Fruit fly (Drosophila melanogaster) whole organism, embryonic: Measurements from ENCODE around the gene CG42553.

ENCODE experiments used
- Asciz ChIP-seq: fragments of 200-800 bp; sonication (Bioruptor generic); optimal IDR thresholded peaks from 2 replicates; lab custom pipeline; 2017; ENCODE audit warnings: missing biosample characterization, mild to moderate bottlenecking, missing genetic modification characterization, missing genetic modification reagents
- Awh ChIP-seq: fragments of 200-800 bp; sonication (Bioruptor generic); IDR thresholded peaks from 2 replicates; pipeline ENCODE4, ENCODE4 v1.3.6; 2022; ENCODE audit warnings: missing biosample characterization, missing genetic modification characterization
- Blimp-1 ChIP-seq: fragments of 200-800 bp; sonication (Bioruptor generic); optimal IDR thresholded peaks from 3 replicates; lab custom pipeline; 2018; ENCODE audit warnings: missing biosample characterization, missing genetic modification characterization, mild to moderate bottlenecking, moderate library complexity, missing genetic modification reagents
- Bteb2 ChIP-seq: fragments of 200-800 bp; sonication (Bioruptor generic); optimal IDR thresholded peaks from 2 replicates; lab custom pipeline; 2016; ENCODE audit warnings: missing biosample characterization, missing genetic modification characterization
- CG10565 ChIP-seq: fragments of 200-800 bp; sonication (Bioruptor generic); optimal IDR thresholded peaks from 3 replicates; lab custom pipeline; 2016; ENCODE audit warnings: missing biosample characterization, mild to moderate bottlenecking, missing genetic modification characterization
- CG12236 ChIP-seq: fragments of 200-800 bp; sonication (Bioruptor generic); optimal IDR thresholded peaks from 2 replicates; lab custom pipeline; 2016; ENCODE audit warnings: missing biosample characterization, missing genetic modification characterization
- CG1233 ChIP-seq: fragments of 200-800 bp; sonication (Bioruptor generic); optimal IDR thresholded peaks from 4 replicates; lab custom pipeline; 2018; ENCODE audit warnings: missing biosample characterization, mild to moderate bottlenecking, missing genetic modification characterization
- CG12659 ChIP-seq: fragments of 200-800 bp; sonication (Bioruptor generic); optimal IDR thresholded peaks from 3 replicates; lab custom pipeline; 2017; ENCODE audit warnings: mild to moderate bottlenecking, missing biosample characterization, missing genetic modification reagents, missing genetic modification characterization
- CG12769 ChIP-seq: fragments of 200-800 bp; sonication (Bioruptor generic); optimal IDR thresholded peaks from 2 replicates; lab custom pipeline; 2019; ENCODE audit warnings: missing biosample characterization, mild to moderate bottlenecking, missing genetic modification characterization, moderate library complexity
- CG13424 ChIP-seq: fragments of 200-800 bp; sonication (Bioruptor generic); optimal IDR thresholded peaks from 2 replicates; lab custom pipeline; 2019; ENCODE audit warnings: missing biosample characterization, mild to moderate bottlenecking, missing genetic modification characterization, moderate library complexity
- CG13624 ChIP-seq: fragments of 200-800 bp; sonication (Bioruptor generic); optimal IDR thresholded peaks from 2 replicates; lab custom pipeline; 2016; ENCODE audit warnings: missing biosample characterization, missing genetic modification characterization
- CG14667 ChIP-seq: fragments of 200-800 bp; sonication (Bioruptor generic); IDR thresholded peaks from 2 replicates; pipeline ENCODE4 v1.3.6; 2022; ENCODE audit warnings: missing biosample characterization, missing genetic modification characterization
- CG14860 ChIP-seq: fragments of 200-800 bp; sonication (Bioruptor generic); IDR thresholded peaks from 3 replicates; pipeline ENCODE4 v1.3.6; 2022; ENCODE audit warnings: missing biosample characterization, missing genetic modification characterization; ENCODE audit not compliant: partially characterized antibody
- CG1603 ChIP-seq: fragments of 200-800 bp; sonication (Bioruptor generic); optimal IDR thresholded peaks from 2 replicates; lab custom pipeline; 2019; ENCODE audit warnings: missing biosample characterization, mild to moderate bottlenecking, missing genetic modification characterization, moderate library complexity
- CG1792 ChIP-seq: fragments of 200-800 bp; sonication (Bioruptor generic); optimal IDR thresholded peaks from 2 replicates; lab custom pipeline; 2016; ENCODE audit warnings: missing biosample characterization, missing genetic modification characterization
- CG18011 ChIP-seq: fragments of 200-800 bp; sonication (Bioruptor generic); optimal IDR thresholded peaks from 2 replicates; lab custom pipeline; 2017; ENCODE audit warnings: missing biosample characterization, missing genetic modification characterization, mild to moderate bottlenecking, moderate library complexity, missing genotype
- CG2712 ChIP-seq: fragments of 200-800 bp; optimal IDR thresholded peaks from 3 replicates; lab custom pipeline; 2019; ENCODE audit warnings: missing biosample characterization, mild to moderate bottlenecking, missing genetic modification characterization, moderate library complexity
- CG3163 ChIP-seq: fragments of 200-800 bp; sonication (Bioruptor generic); optimal IDR thresholded peaks from 3 replicates; lab custom pipeline; 2016; ENCODE audit warnings: missing biosample characterization, missing genetic modification characterization
- CG3726 ChIP-seq: fragments of 200-800 bp; sonication (Bioruptor generic); IDR thresholded peaks from 3 replicates; pipeline ENCODE4, ENCODE4 v1.3.6; 2022; ENCODE audit warnings: missing biosample characterization, missing genetic modification characterization
- CG4730 ChIP-seq: fragments of 200-800 bp; sonication (Bioruptor generic); IDR thresholded peaks from 2 replicates; pipeline ENCODE4 v1.3.6; 2022; ENCODE audit warnings: missing biosample characterization, missing genetic modification characterization
- CG6689 ChIP-seq: fragments of 200-800 bp; sonication (Bioruptor generic); IDR thresholded peaks from 2 replicates; pipeline ENCODE4 v1.3.6; 2022; ENCODE audit warnings: missing biosample characterization, missing genetic modification characterization
- CG7372 ChIP-seq: fragments of 200-800 bp; sonication (Bioruptor generic); IDR thresholded peaks from 2 replicates; pipeline ENCODE4 v1.3.6; 2022; ENCODE audit warnings: missing biosample characterization, missing genetic modification characterization
- CG7987 ChIP-seq: fragments of 200-800 bp; sonication (Bioruptor generic); optimal IDR thresholded peaks from 2 replicates; lab custom pipeline; 2018; ENCODE audit warnings: missing biosample characterization, mild to moderate bottlenecking, missing genetic modification characterization, moderate library complexity
- E2f2 ChIP-seq: fragments of 200-800 bp; sonication (Bioruptor generic); IDR thresholded peaks from 2 replicates; pipeline ENCODE4 v1.3.6; 2022; ENCODE audit warnings: missing biosample characterization, missing genetic modification characterization
- Kr ChIP-seq: fragments of 200-800 bp; sonication (Bioruptor generic); optimal IDR thresholded peaks from 2 replicates; lab custom pipeline; 2017; ENCODE audit warnings: missing biosample characterization, mild to moderate bottlenecking, missing genetic modification characterization
- Mrtf ChIP-seq: fragments of 200-800 bp; sonication (Bioruptor generic); IDR thresholded peaks from 3 replicates; pipeline ENCODE4 v1.3.6; 2022; ENCODE audit warnings: missing biosample characterization, missing genetic modification characterization
- NFAT ChIP-seq: fragments of 200-800 bp; sonication (Bioruptor generic); IDR thresholded peaks from 2 replicates; pipeline ENCODE4 v1.3.6; 2022; ENCODE audit warnings: missing biosample characterization, missing genetic modification characterization
- abd-A ChIP-seq: fragments of 200-800 bp; sonication (Bioruptor generic); optimal IDR thresholded peaks from 3 replicates; lab custom pipeline; 2019; ENCODE audit warnings: missing biosample characterization, mild to moderate bottlenecking, missing genetic modification characterization, moderate library complexity
- ase ChIP-seq: fragments of 200-800 bp; sonication (Bioruptor generic); IDR thresholded peaks from 3 replicates; pipeline ENCODE4 v1.3.6; 2022; ENCODE audit warnings: missing biosample characterization, missing genetic modification characterization
- bab2 ChIP-seq: fragments of 200-800 bp; sonication (Bioruptor generic); optimal IDR thresholded peaks from 2 replicates; lab custom pipeline; 2016; ENCODE audit warnings: missing biosample characterization, missing genetic modification characterization
- chm ChIP-seq: fragments of 200-800 bp; sonication (Bioruptor generic); IDR thresholded peaks from 2 replicates; pipeline ENCODE4 v1.3.6; 2022; ENCODE audit warnings: missing biosample characterization, missing genetic modification characterization
- disco-r ChIP-seq: fragments of 200-800 bp; sonication (Bioruptor generic); optimal IDR thresholded peaks from 2 replicates; lab custom pipeline; 2016; ENCODE audit warnings: missing biosample characterization, missing genetic modification characterization
- dm ChIP-seq: fragments of 200-800 bp; sonication (Bioruptor generic); optimal IDR thresholded peaks from 3 replicates; lab custom pipeline; 2016; ENCODE audit warnings: missing biosample characterization, missing genetic modification characterization
- dmrt11E ChIP-seq: fragments of 200-800 bp; sonication (Bioruptor generic); optimal IDR thresholded peaks from 3 replicates; lab custom pipeline; 2018; ENCODE audit warnings: missing biosample characterization, mild to moderate bottlenecking, missing genetic modification characterization, moderate library complexity
- en ChIP-seq: fragments of 200-800 bp; sonication (Bioruptor generic); optimal IDR thresholded peaks from 2 replicates; lab custom pipeline; 2016; ENCODE audit warnings: missing biosample characterization, missing genetic modification characterization
- exex ChIP-seq: fragments of 200-800 bp; sonication (Bioruptor generic); optimal IDR thresholded peaks from 4 replicates; lab custom pipeline; 2018; ENCODE audit warnings: missing biosample characterization, mild to moderate bottlenecking, missing genetic modification characterization, moderate library complexity
- gcm ChIP-seq: fragments of 200-800 bp; sonication (Bioruptor generic); optimal IDR thresholded peaks from 2 replicates; lab custom pipeline; 2019; ENCODE audit warnings: missing biosample characterization, mild to moderate bottlenecking, missing genetic modification characterization, moderate library complexity
- gcm2 ChIP-seq: fragments of 200-800 bp; sonication (Bioruptor generic); optimal IDR thresholded peaks from 2 replicates; lab custom pipeline; 2016; ENCODE audit warnings: missing biosample characterization, missing genetic modification characterization
- ham ChIP-seq: fragments of 200-800 bp; sonication (Bioruptor generic); IDR thresholded peaks from 2 replicates; pipeline ENCODE4 v1.3.6; 2022; ENCODE audit warnings: missing biosample characterization, missing genetic modification characterization
- hbn ChIP-seq: fragments of 200-800 bp; sonication (Bioruptor generic); IDR thresholded peaks from 2 replicates; pipeline ENCODE4 v1.3.6; 2022; ENCODE audit warnings: missing biosample characterization, missing genetic modification characterization; ENCODE audit not compliant: partially characterized antibody
- hkb ChIP-seq, 2 experiments: fragments of 200-800 bp in 1 of 2; fragments of >200 bp in 1 of 2; sonication (Bioruptor generic) in 1 of 2; IDR thresholded peaks in 1 of 2; optimal IDR thresholded peaks in 1 of 2; 2 replicates each; pipeline versions ENCODE4 v1.3.6 to Lab custom; 2017 to 2022; ENCODE audit warnings: missing biosample characterization in 1 of 2, missing genetic modification characterization in 1 of 2
- kah ChIP-seq: fragments of 200-800 bp; sonication (Bioruptor generic); optimal IDR thresholded peaks from 2 replicates; lab custom pipeline; 2018; ENCODE audit warnings: missing biosample characterization, mild to moderate bottlenecking, missing genetic modification characterization
- kni ChIP-seq: fragments of 200-800 bp; sonication (Bioruptor generic); optimal IDR thresholded peaks from 3 replicates; lab custom pipeline; 2017; ENCODE audit warnings: mild to moderate bottlenecking, missing biosample characterization, missing genetic modification reagents, missing genetic modification characterization
- mirr ChIP-seq: fragments of 200-800 bp; sonication (Bioruptor generic); optimal IDR thresholded peaks from 3 replicates; lab custom pipeline; 2018; ENCODE audit warnings: missing biosample characterization, mild to moderate bottlenecking, missing genetic modification characterization
- oc ChIP-seq: fragments of 200-800 bp; sonication (Bioruptor generic); optimal IDR thresholded peaks from 2 replicates; lab custom pipeline; 2018; ENCODE audit warnings: missing biosample characterization, mild to moderate bottlenecking, missing genetic modification characterization, moderate library complexity
- p53 ChIP-seq: fragments of 200-800 bp; sonication (Bioruptor generic); optimal IDR thresholded peaks from 2 replicates; lab custom pipeline; 2016; ENCODE audit warnings: missing biosample characterization, missing genetic modification characterization
- pan ChIP-seq, 4 experiments: fragments of >200 bp in 3 of 4; fragments of 200-800 bp in 1 of 4; sonication (Bioruptor generic) in 1 of 4; optimal IDR thresholded peaks in 3 of 4; IDR thresholded peaks in 1 of 4; 2 replicates each; pipeline versions ENCODE4 v1.3.6 to Lab custom; 2017 to 2022; ENCODE audit warnings: missing biosample characterization in 2 of 4, missing genetic modification characterization in 2 of 4, mixed read lengths in 1 of 4
- slp2 ChIP-seq: fragments of 200-800 bp; sonication (Bioruptor generic); optimal IDR thresholded peaks from 2 replicates; lab custom pipeline; 2016; ENCODE audit warnings: missing biosample characterization, missing genetic modification characterization
- twi ChIP-seq: fragments of 200-800 bp; optimal IDR thresholded peaks from 2 replicates; lab custom pipeline; 2019; ENCODE audit warnings: missing biosample characterization, mild to moderate bottlenecking, missing genetic modification characterization, moderate library complexity
- zfh1 ChIP-seq: fragments of 200-800 bp; sonication (Bioruptor generic); IDR thresholded peaks from 3 replicates; pipeline ENCODE4 v1.3.6; 2022; ENCODE audit warnings: missing biosample characterization, missing genetic modification characterization

Gene CG42553

DNA sequence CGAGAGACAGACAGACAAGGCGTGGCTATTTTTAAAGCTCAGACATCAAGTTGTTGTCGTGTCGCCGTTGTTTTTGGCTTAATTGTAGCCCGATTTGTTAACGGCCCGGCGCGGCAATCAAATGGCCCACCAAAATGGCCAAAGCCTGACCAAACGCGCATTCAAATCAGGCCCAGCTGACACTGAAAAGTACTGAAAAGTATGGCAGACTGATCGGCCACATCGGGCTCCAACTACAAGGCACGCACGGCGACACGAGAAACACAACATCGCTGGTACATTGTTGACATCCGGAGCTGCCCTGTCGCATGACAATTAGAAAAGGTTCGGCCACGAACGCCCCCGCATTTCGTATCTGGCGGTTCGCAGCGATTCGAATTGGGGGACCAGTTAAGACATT is 22.1 kb upstream of the CG42553 start (continued):
- no peak for TF ChIP-seq oc (tag; lab: Kevin White, UChicago)
- no peak for TF ChIP-seq CG1792 (GFP tag; lab: Kevin White, UChicago)
- TF ChIP-seq CG12769 (tag; lab: Kevin White, UChicago), result peak; percentile 17
- TF ChIP-seq CG2712, result no peak
- no peak for TF ChIP-seq Blimp-1
- TF ChIP-seq CG6689 (GFP tag; lab: Robert Waterston, UW), result no peak
- TF ChIP-seq gcm (GFP tag; lab: Kevin White, UChicago), result no peak
- no peak for TF ChIP-seq dm (GFP tag; lab: Kevin White, UChicago)
- no peak for TF ChIP-seq hkb (optimal IDR thresholded peaks at IDR 0.05; lab: Kevin White, UChicago)
- TF ChIP-seq hkb (GFP tag; IDR thresholded peaks at IDR 0.05; lab: Robert Waterston, UW), result no peak
- TF ChIP-seq abd-A, result peak; percentile 64
- no peak for TF ChIP-seq CG10565 (GFP tag; lab: Kevin White, UChicago)
- TF ChIP-seq Asciz, result no peak
- TF ChIP-seq kni (GFP tag; lab: Kevin White, UChicago), result peak; percentile 87
- no peak for TF ChIP-seq CG13624 (GFP tag; lab: Kevin White, UChicago)
- TF ChIP-seq CG12236 (GFP tag; lab: Kevin White, UChicago), result no peak
- no peak for TF ChIP-seq slp2 (GFP tag; lab: Kevin White, UChicago)
- no peak for TF ChIP-seq NFAT (GFP tag; lab: Robert Waterston, UW)
- no peak for TF ChIP-seq E2f2 (GFP tag; lab: Robert Waterston, UW)
- no peak for TF ChIP-seq CG14860 (GFP tag; lab: Robert Waterston, UW)
- TF ChIP-seq CG14667 (GFP tag; lab: Robert Waterston, UW), result no peak
- no peak for TF ChIP-seq CG18011 (GFP tag; lab: Kevin White, UChicago)
- TF ChIP-seq disco-r (GFP tag; lab: Kevin White, UChicago), result no peak
- no peak for TF ChIP-seq exex (tag; lab: Kevin White, UChicago)
- no peak for TF ChIP-seq hbn (GFP tag; lab: Robert Waterston, UW)
- TF ChIP-seq Kr, result no peak
- no peak for TF ChIP-seq CG12659 (GFP tag; lab: Kevin White, UChicago)
- no peak for TF ChIP-seq gcm2 (GFP tag; lab: Kevin White, UChicago)
- no peak for TF ChIP-seq twi (tag; lab: Kevin White, UChicago)
- 0 out of 2 replicates have a peak, but pooled peaks have one; percentile 6 for TF ChIP-seq Awh (GFP tag; lab: Robert Waterston, UW)
- no peak for TF ChIP-seq en (GFP tag; lab: Kevin White, UChicago)
- TF ChIP-seq Mrtf (GFP tag; lab: Robert Waterston, UW), result no peak
- no peak for TF ChIP-seq CG4730 (GFP tag; lab: Robert Waterston, UW)
- TF ChIP-seq mirr (GFP tag; lab: Kevin White, UChicago), result peak; percentile 63
- no peak for TF ChIP-seq ham (GFP tag; lab: Robert Waterston, UW)
- TF ChIP-seq dmrt11E (tag; lab: Kevin White, UChicago), result no peak
- TF ChIP-seq CG3726, result no peak
- TF ChIP-seq CG7987, result no peak
- no peak for TF ChIP-seq CG1233 (GFP tag; lab: Kevin White, UChicago)
- TF ChIP-seq Bteb2 (GFP tag; lab: Kevin White, UChicago), result no peak
- TF ChIP-seq pan (optimal IDR thresholded peaks at IDR 0.05; lab: Kevin White, UChicago), result no peak
- no peak for TF ChIP-seq pan (GFP tag; optimal IDR thresholded peaks at IDR 0.05 in 1 of 2, IDR thresholded peaks at IDR 0.05 in 1 of 2)
- TF ChIP-seq zfh1 (GFP tag; lab: Robert Waterston, UW), result 0 out of 3 replicates have a peak, but pooled peaks have one; percentile 31
- no peak for TF ChIP-seq CG3163 (GFP tag; lab: Kevin White, UChicago)
- no peak for TF ChIP-seq CG1603 (tag; lab: Kevin White, UChicago)
- no peak for TF ChIP-seq bab2 (GFP tag; lab: Kevin White, UChicago)
- TF ChIP-seq CG7372 (GFP tag; lab: Robert Waterston, UW), result no peak
- TF ChIP-seq CG13424 (tag; lab: Kevin White, UChicago), result no peak
- TF ChIP-seq chm (GFP tag; lab: Robert Waterston, UW), result 0 out of 2 replicates have a peak, but pooled peaks have one; percentile 19
- no peak for TF ChIP-seq ase
- no peak for TF ChIP-seq p53
- no peak for TF ChIP-seq kah
